Worm (Caenorhabditis elegans) whole organism, L1 larva: ENCODE results near the gene lrr-1.
A peak's percentile ranks its signal among the peaks of the same experiment; 100 is the strongest.

Experiments used
- C16A3.4 ChIP-seq: fragments of 150-350 bp; optimal IDR thresholded peaks from 2 replicates; lab custom pipeline; 2014; ENCODE audit warnings: missing biosample characterization, missing genetic modification characterization
- F16B12.6 ChIP-seq: fragments of 150-350 bp; optimal IDR thresholded peaks from 2 replicates; lab custom pipeline; 2014; ENCODE audit warnings: missing biosample characterization, missing genetic modification characterization
- aha-1 ChIP-seq: fragments of 150-350 bp; optimal IDR thresholded peaks from 2 replicates; lab custom pipeline; 2014; ENCODE audit warnings: missing biosample characterization, missing genetic modification characterization
- blmp-1 ChIP-seq: fragments of 150-350 bp; optimal IDR thresholded peaks from 2 replicates; lab custom pipeline; 2014; ENCODE audit warnings: missing biosample characterization, missing genetic modification characterization
- ceh-63 ChIP-seq: fragments of 200-800 bp; sonication (Bioruptor generic); optimal IDR thresholded peaks from 2 replicates; lab custom pipeline; 2018; ENCODE audit warnings: mild to moderate bottlenecking, missing genetic modification characterization, missing compliant biosample characterization
- ceh-8 ChIP-seq: fragments of 200-800 bp; sonication (Bioruptor generic); optimal IDR thresholded peaks from 2 replicates; lab custom pipeline; 2018; ENCODE audit warnings: mild to moderate bottlenecking, missing genetic modification characterization, moderate library complexity, missing compliant biosample characterization
- ces-1 ChIP-seq: fragments of 150-350 bp; optimal IDR thresholded peaks from 2 replicates; lab custom pipeline; 2014; ENCODE audit warnings: missing biosample characterization, missing genetic modification reagents, missing genetic modification characterization
- dsc-1 ChIP-seq: sonication (generic microtip); optimal IDR thresholded peaks from 2 replicates; lab custom pipeline; 2016; ENCODE audit warnings: mild to moderate bottlenecking, missing genetic modification characterization, missing compliant biosample characterization
- efl-1 ChIP-seq, 4 experiments: fragments of 150-350 bp; optimal IDR thresholded peaks in 3 of 4; peaks in 1 of 4; 1 replicate in 1 of 4; 2 replicates in 3 of 4; lab custom pipeline; 2014; ENCODE audit warnings: missing biosample characterization in 2 of 4, missing genetic modification characterization in 2 of 4, missing genetic modification reagents in 2 of 4
- efl-3 ChIP-seq: fragments of 200-800 bp; sonication (Bioruptor generic); optimal IDR thresholded peaks from 2 replicates; lab custom pipeline; 2018; ENCODE audit warnings: mild to moderate bottlenecking, missing genetic modification characterization, missing compliant biosample characterization
- elt-3 ChIP-seq, 6 experiments: fragments of 150-350 bp in 1 of 6; sonication (generic microtip); optimal IDR thresholded peaks; 2 replicates each; lab custom pipeline; 2017 to 2018; ENCODE audit warnings: missing biosample characterization in 6 of 6, missing genetic modification characterization in 6 of 6, inconsistent platforms in 1 of 6
- grh-1 ChIP-seq: fragments of 200-800 bp; sonication (Bioruptor generic); IDR thresholded peaks from 2 replicates; pipeline ENCODE4 v1.3.6; 2022; ENCODE audit warnings: missing genetic modification reagents, missing genetic modification characterization, missing compliant biosample characterization
- hlh-4 ChIP-seq: sonication (generic microtip); optimal IDR thresholded peaks from 2 replicates; lab custom pipeline; 2016; ENCODE audit warnings: mild to moderate bottlenecking, missing genetic modification characterization, missing compliant biosample characterization
- irx-1 ChIP-seq: sonication (generic microtip); optimal IDR thresholded peaks from 2 replicates; lab custom pipeline; 2016; ENCODE audit warnings: missing genetic modification characterization, missing compliant biosample characterization
- isw-1 ChIP-seq: fragments of 200-800 bp; sonication (Bioruptor generic); IDR thresholded peaks from 2 replicates; pipeline ENCODE4 v1.3.6; 2022; ENCODE audit warnings: missing genetic modification characterization, missing compliant biosample characterization
- lin-14 ChIP-seq: fragments of 200-800 bp; sonication (Bioruptor generic); optimal IDR thresholded peaks from 2 replicates; lab custom pipeline; 2018; ENCODE audit warnings: mild to moderate bottlenecking, missing genetic modification characterization, moderate library complexity, missing compliant biosample characterization
- lin-15B ChIP-seq: fragments of 150-350 bp; sonication (generic microtip); optimal IDR thresholded peaks from 3 replicates; lab custom pipeline; 2014; ENCODE audit warnings: missing biosample characterization, missing genetic modification characterization
- lin-35 ChIP-seq, 2 experiments: fragments of 150-350 bp; optimal IDR thresholded peaks; 2 replicates each; lab custom pipeline; 2014; ENCODE audit warnings: missing biosample characterization in 2 of 2, missing genetic modification characterization in 2 of 2, missing genetic modification reagents in 2 of 2
- lin-39 ChIP-seq: fragments of 150-350 bp; optimal IDR thresholded peaks from 2 replicates; lab custom pipeline; 2014; ENCODE audit warnings: missing biosample characterization, missing genetic modification reagents, missing genetic modification characterization
- lsy-2 ChIP-seq, 2 experiments: fragments of 150-350 bp; optimal IDR thresholded peaks; 2 replicates each; lab custom pipeline; 2014; ENCODE audit warnings: missing biosample characterization in 2 of 2, missing genetic modification characterization in 2 of 2
- mab-9 ChIP-seq: fragments of 200-800 bp; sonication (Bioruptor generic); IDR thresholded peaks from 2 replicates; pipeline ENCODE4 v1.3.6; 2022; ENCODE audit warnings: missing genetic modification reagents, missing genetic modification characterization, missing compliant biosample characterization
- mef-2 ChIP-seq: fragments of 150-350 bp; optimal IDR thresholded peaks from 2 replicates; lab custom pipeline; 2014; ENCODE audit warnings: missing biosample characterization, missing genetic modification characterization
- nhr-11 ChIP-seq: fragments of 150-350 bp; optimal IDR thresholded peaks from 2 replicates; lab custom pipeline; 2014; ENCODE audit warnings: missing biosample characterization, missing genetic modification characterization
- nhr-12 ChIP-seq: sonication (generic microtip); optimal IDR thresholded peaks from 2 replicates; lab custom pipeline; 2017; ENCODE audit warnings: missing biosample characterization, missing genetic modification characterization
- nhr-20 ChIP-seq: sonication (generic microtip); optimal IDR thresholded peaks from 2 replicates; lab custom pipeline; 2016; ENCODE audit warnings: mild to moderate bottlenecking, missing genetic modification characterization, missing compliant biosample characterization
- nhr-71 ChIP-seq: sonication (generic microtip); optimal IDR thresholded peaks from 2 replicates; lab custom pipeline; 2016; ENCODE audit warnings: mild to moderate bottlenecking, missing genetic modification characterization, moderate library complexity, missing compliant biosample characterization
- nhr-84 ChIP-seq: sonication (generic microtip); optimal IDR thresholded peaks from 2 replicates; lab custom pipeline; 2017; ENCODE audit warnings: missing biosample characterization, missing genetic modification characterization
- nhr-85 ChIP-seq: sonication (generic microtip); peaks from one replicate; lab custom pipeline; 2016; ENCODE audit warnings: missing genetic modification characterization, inconsistent platforms, missing compliant biosample characterization
- nhr-90 ChIP-seq: sonication (generic microtip); optimal IDR thresholded peaks from 2 replicates; lab custom pipeline; 2016; ENCODE audit warnings: mild to moderate bottlenecking, missing genetic modification characterization, missing compliant biosample characterization; ENCODE audit not compliant: poor library complexity
- pqm-1 ChIP-seq: sonication (generic microtip); optimal IDR thresholded peaks from 3 replicates; lab custom pipeline; 2017; ENCODE audit warnings: missing biosample characterization, missing genetic modification characterization
- skn-1 ChIP-seq: fragments of 150-350 bp; optimal IDR thresholded peaks from 2 replicates; lab custom pipeline; 2014; ENCODE audit warnings: missing biosample characterization, missing genetic modification characterization
- snpc-4 ChIP-seq: fragments of 150-350 bp; optimal IDR thresholded peaks from 2 replicates; lab custom pipeline; 2014; ENCODE audit warnings: missing biosample characterization, missing genetic modification characterization
- snu-23 ChIP-seq: sonication (generic microtip); optimal IDR thresholded peaks from 2 replicates; lab custom pipeline; 2016; ENCODE audit warnings: missing genetic modification characterization, missing compliant biosample characterization
- sptf-1 ChIP-seq: fragments of 150-350 bp; optimal IDR thresholded peaks from 2 replicates; lab custom pipeline; 2014; ENCODE audit warnings: missing biosample characterization, missing genetic modification characterization
- sup-37 ChIP-seq: fragments of 200-800 bp; sonication (Bioruptor generic); optimal IDR thresholded peaks from 2 replicates; lab custom pipeline; 2018; ENCODE audit warnings: mild to moderate bottlenecking, missing genetic modification characterization, missing compliant biosample characterization
- unc-30 ChIP-seq: sonication (generic microtip); optimal IDR thresholded peaks from 2 replicates; lab custom pipeline; 2017; ENCODE audit warnings: missing biosample characterization, missing genetic modification characterization
- unc-62 ChIP-seq: fragments of 150-350 bp; optimal IDR thresholded peaks from 2 replicates; lab custom pipeline; 2014; ENCODE audit warnings: missing biosample characterization, missing genetic modification reagents, missing genetic modification characterization
- zip-4 ChIP-seq: fragments of 200-800 bp; sonication (Bioruptor generic); optimal IDR thresholded peaks from 2 replicates; lab custom pipeline; 2018; ENCODE audit warnings: mild to moderate bottlenecking, missing genetic modification characterization, moderate library complexity, missing compliant biosample characterization

lrr-1 gene

ce11 chrII:4985961-4986503, 50.2 kb downstream of the lrr-1 start:
- TF ChIP-seq snpc-4 (tag; lab: Kevin White, UChicago) (no peak), unc-30 (tag; lab: Kevin White, UChicago) (no peak), blmp-1 (tag; lab: Kevin White, UChicago) (peak; percentile 33), ceh-63 (no peak), snu-23 (GFP tag; lab: Kevin White, UChicago) (peak; percentile 3), skn-1 (tag; lab: Kevin White, UChicago) (no peak), unc-62 (GFP tag; lab: Kevin White, UChicago) (no peak), nhr-20 (peak; percentile 34), ces-1 (no peak), nhr-90 (no peak), irx-1 (tag; lab: Kevin White, UChicago) (no peak), mab-9 (GFP tag; lab: Robert Waterston, UW) (no peak), grh-1 (no peak), efl-1 (optimal IDR thresholded peaks at IDR 0.05; lab: Kevin White, UChicago) (no peak), efl-1 (GFP tag; optimal IDR thresholded peaks at IDR 0.05 in 1 of 2; lab: Kevin White, UChicago) (no peak), nhr-85 (peak; percentile 68), nhr-11 (no peak), aha-1 (tag; lab: Kevin White, UChicago) (no peak), elt-3 (tag; optimal IDR thresholded peaks at IDR 0.05; lab: Kevin White, UChicago) (peak in 1 of 6 experiments; percentile 25), F16B12.6 (tag; lab: Kevin White, UChicago) (no peak), lin-15B (no peak), sptf-1 (tag; lab: Kevin White, UChicago) (no peak), sup-37 (no peak), pqm-1 (tag; lab: Kevin White, UChicago) (no peak), efl-3 (GFP tag; lab: Kevin White, UChicago) (no peak), isw-1 (GFP tag; lab: Robert Waterston, UW) (no peak), dsc-1 (no peak), lin-14 (GFP tag; lab: Kevin White, UChicago) (peak; percentile 22), nhr-12 (tag; lab: Kevin White, UChicago) (no peak), zip-4 (GFP tag; lab: Kevin White, UChicago) (no peak), lin-39 (tag; lab: Kevin White, UChicago) (no peak), hlh-4 (no peak), nhr-84 (tag; lab: Kevin White, UChicago) (no peak), mef-2 (tag; lab: Kevin White, UChicago) (no peak), lsy-2 (tag; optimal IDR thresholded peaks at IDR 0.05; lab: Kevin White, UChicago) (no peak), lin-35 (GFP tag; optimal IDR thresholded peaks at IDR 0.05; lab: Kevin White, UChicago) (peak in 1 of 2 experiments; percentile 55), C16A3.4 (tag; lab: Kevin White, UChicago) (no peak), nhr-71 (tag; lab: Kevin White, UChicago) (peak; percentile 20)

ce11 chrII:4984151-4984550, 52.1 kb downstream of the lrr-1 start:
- no peak for TF ChIP-seq ceh-8 (GFP tag; lab: Kevin White, UChicago)
- TF ChIP-seq efl-1 (optimal IDR thresholded peaks at IDR 0.05; lab: Kevin White, UChicago), result no peak
- TF ChIP-seq efl-1 (GFP tag; optimal IDR thresholded peaks at IDR 0.05 in 1 of 2; lab: Kevin White, UChicago), result peak in 1 of 2 experiments; percentile 29
